Worm (Caenorhabditis elegans): Measurements from ENCODE around the gene ZC190.10.
"Not testable (repeated sequence)": the region's sequence is repeated elsewhere in the genome, so short reads cannot be mapped to it uniquely, and the experiment has no call there.

The ZC190.10 gene

DNA sequence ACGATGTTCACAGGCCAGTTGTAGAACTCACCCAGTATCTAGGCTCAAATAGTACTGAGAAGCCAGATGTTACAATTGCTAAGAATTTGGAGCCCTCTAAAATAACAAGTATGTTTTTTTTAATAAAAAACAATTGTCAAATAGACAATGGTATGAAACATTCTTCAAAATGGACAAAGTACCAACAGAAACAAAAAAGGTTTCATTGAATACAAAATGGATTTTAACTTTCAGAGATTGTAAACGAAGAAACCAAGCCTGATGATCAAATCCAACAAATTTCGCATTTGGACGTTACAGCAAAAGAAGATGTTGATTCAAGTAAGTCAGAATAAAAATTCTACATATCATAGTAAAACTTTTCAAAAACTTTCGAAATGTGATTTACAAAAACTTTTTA is 31.0 kb upstream of the ZC190.10 start, which contains the start of gene ZC196.9:
Gene ZC196.9, minus strand, starts transcription at position 101 of the 400 bp plus-strand sequence.
- TF ChIP-seq elt-1 (tag; optimal IDR thresholded peaks at IDR 0.05) = no peak
- TF ChIP-seq skn-1 (tag; optimal IDR thresholded peaks at IDR 0.05) = no peak
- TF ChIP-seq blmp-1 (tag; optimal IDR thresholded peaks at IDR 0.05; ENCODE audit: insufficient read depth) = no peak
- TF ChIP-seq ama-1 (optimal IDR thresholded peaks at IDR 0.05) = no peak
- TF ChIP-seq unc-55 (GFP tag; optimal IDR thresholded peaks at IDR 0.05) = no peak
- no peak for TF ChIP-seq unc-62 (GFP tag; optimal IDR thresholded peaks at IDR 0.05)

- TF ChIP-seq lsy-2, egl-27, nhr-11 (tag; optimal IDR thresholded peaks at IDR 0.05): not testable (repeated sequence)
These were observed 30.1 kb upstream of the ZC190.10 start, which contains the start of gene droe-8 for ce11 chrV:8726228-8726627. Gene droe-8, plus strand, starts transcription at chrV:8726528.

- TF ChIP-seq dmd-4, nhr-23, F13H6.1 (tag; optimal IDR thresholded peaks at IDR 0.05): not testable (repeated sequence)
These were observed 26.0 kb upstream of the ZC190.10 start, which contains the start of gene ZC196.8 for ce11 chrV:8722160-8722559. Gene ZC196.8, minus strand, starts transcription at chrV:8722260.

DNA sequence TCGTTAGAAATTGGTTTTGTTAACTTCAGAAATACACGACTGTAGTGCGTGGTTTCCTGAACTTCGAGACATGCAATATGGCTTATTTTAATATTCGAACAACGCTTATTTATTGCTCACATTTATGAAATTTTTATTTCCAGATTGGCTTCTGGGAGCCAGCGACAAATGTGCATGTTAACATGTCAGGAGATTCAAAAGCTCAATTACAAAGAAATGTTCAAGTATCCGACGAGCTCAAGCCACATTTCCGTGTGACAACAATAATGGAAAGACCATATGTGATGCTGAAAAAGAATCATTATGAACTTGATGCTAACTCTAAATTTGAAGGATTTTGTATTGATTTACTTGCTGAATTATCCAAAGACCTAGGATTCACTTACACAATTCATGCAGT is 22.3 kb upstream of the ZC190.10 start:
- TF ChIP-seq C34F6.9 (tag; optimal IDR thresholded peaks at IDR 0.05) (no peak), ztf-11 (tag; optimal IDR thresholded peaks at IDR 0.05) (no peak), ztf-1 (GFP tag; conservative IDR thresholded peaks at IDR 0.05) (no peak), elt-1 (tag; optimal IDR thresholded peaks at IDR 0.05) (no peak), Y55F3AM.14 (GFP tag; optimal IDR thresholded peaks at IDR 0.05) (no peak), blmp-1 (tag; optimal IDR thresholded peaks at IDR 0.05; ENCODE audit: insufficient read depth) (no peak), ZK546.5 (tag; optimal IDR thresholded peaks at IDR 0.05) (no peak), unc-62 (GFP tag; optimal IDR thresholded peaks at IDR 0.05) (no peak), nhr-10 (tag; optimal IDR thresholded peaks at IDR 0.05) (no peak), peb-1 (tag; optimal IDR thresholded peaks at IDR 0.05) (no peak), lin-11 (tag; optimal IDR thresholded peaks at IDR 0.05) (no peak)

ce11 chrV:8716175-8716574 is 20.1 kb upstream of the ZC190.10 start, which contains the start of gene glr-5:
Gene glr-5, plus strand, starts transcription at chrV:8716495.
- TF ChIP-seq ztf-1 (GFP tag; conservative IDR thresholded peaks at IDR 0.05) (no peak), nhr-25 (tag; optimal IDR thresholded peaks at IDR 0.05) (no peak), snpc-4 (tag; optimal IDR thresholded peaks at IDR 0.05) (no peak), sma-9 (GFP tag; optimal IDR thresholded peaks at IDR 0.05) (peak; percentile 45), sma-9 (tag; optimal IDR thresholded peaks at IDR 0.05) (no peak), nhr-11 (tag; optimal IDR thresholded peaks at IDR 0.05) (no peak)

DNA sequence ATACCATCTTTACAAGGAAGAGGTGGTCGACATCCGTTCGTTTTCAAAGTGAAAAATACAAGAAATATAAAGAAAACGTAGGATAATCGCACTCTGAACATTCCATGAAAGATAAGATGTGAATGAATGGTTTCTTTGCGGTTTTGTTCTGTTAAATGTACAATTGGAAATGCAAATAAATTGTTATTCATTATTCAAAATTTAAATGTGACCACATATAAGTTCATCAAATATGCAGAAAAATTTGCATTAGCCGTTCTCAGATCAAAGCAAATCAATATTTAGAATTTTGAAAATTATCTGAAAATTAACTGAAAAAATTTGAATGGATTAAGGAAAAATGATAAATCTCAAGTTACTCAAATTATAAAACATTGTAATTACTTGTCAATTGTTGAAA is 15.8 kb upstream of the ZC190.10 start, which contains the start of gene ZC178.2:
Gene ZC178.2, minus strand, starts transcription at position 101 of the 400 bp plus-strand sequence.
- no peak for TF ChIP-seq mbf-1 (tag; optimal IDR thresholded peaks at IDR 0.05)
- no peak for TF ChIP-seq nhr-23 (tag; optimal IDR thresholded peaks at IDR 0.05)
- TF ChIP-seq nhr-12 (tag; optimal IDR thresholded peaks at IDR 0.05) = no peak
- no peak for TF ChIP-seq Y55F3AM.14 (GFP tag; optimal IDR thresholded peaks at IDR 0.05)
- TF ChIP-seq elt-3 (tag; optimal IDR thresholded peaks at IDR 0.05) = no peak
- TF ChIP-seq R02D3.7 (tag; optimal IDR thresholded peaks at IDR 0.05) = no peak
- TF ChIP-seq lsy-2 (tag; optimal IDR thresholded peaks at IDR 0.05) = no peak
- no peak for TF ChIP-seq nhr-21 (tag; optimal IDR thresholded peaks at IDR 0.05)
- TF ChIP-seq lin-11 (tag; optimal IDR thresholded peaks at IDR 0.05) = no peak
- TF ChIP-seq F13H6.1 (tag; optimal IDR thresholded peaks at IDR 0.05) = no peak
- TF ChIP-seq crh-2 (tag; optimal IDR thresholded peaks at IDR 0.05) = no peak
- no peak for TF ChIP-seq elt-1 (tag; optimal IDR thresholded peaks at IDR 0.05)
- TF ChIP-seq ama-1 (optimal IDR thresholded peaks at IDR 0.05) = no peak
- TF ChIP-seq snpc-4 (tag; optimal IDR thresholded peaks at IDR 0.05) = no peak

- TF ChIP-seq nhr-23 (tag; optimal IDR thresholded peaks at IDR 0.05) (no peak), blmp-1 (tag; optimal IDR thresholded peaks at IDR 0.05; ENCODE audit: insufficient read depth) (no peak)
These were observed 8.4 kb downstream of the ZC190.10 start, which contains the start of gene ZC190.8 for ce11 chrV:8687707-8688106. Gene ZC190.8, minus strand, starts transcription at chrV:8687807.
